Worm (Caenorhabditis elegans): ENCODE results near the gene F53C11.4.

DNA sequence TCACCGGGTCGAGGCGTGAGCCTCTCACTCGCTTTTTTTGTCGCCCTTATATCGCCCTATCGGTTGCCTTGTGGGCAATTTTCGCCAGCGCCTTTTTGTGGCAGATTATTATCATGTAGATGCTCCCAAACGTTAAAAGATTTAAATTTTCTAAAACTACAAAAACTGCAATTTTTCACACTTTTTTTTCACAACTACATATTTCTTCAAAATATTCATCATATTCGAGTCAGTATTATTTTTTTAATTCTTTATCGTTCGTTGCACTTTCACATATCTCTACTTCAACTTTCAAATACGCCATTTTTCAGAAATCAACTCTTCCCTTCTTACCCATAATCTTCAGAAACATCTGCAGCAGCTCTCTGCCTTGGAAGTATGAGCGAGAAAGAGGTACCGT is 25.8 kb upstream of the F53C11.4 start, which contains the start of gene ceh-24:
- TF ChIP-seq egl-27 (tag; optimal IDR thresholded peaks at IDR 0.05) (no peak), daf-19 (GFP tag; conservative IDR thresholded peaks at IDR 0.05) (no peak)

Measured in whole organism, L4 larva.